Worm (Caenorhabditis elegans) whole organism, L4 larva: Measurements from ENCODE around the gene C52G5.2.
A peak's percentile ranks its signal among the peaks of the same experiment; 100 is the strongest.

ENCODE experiments used
- F26F4.8 ChIP-seq: fragments of 200-800 bp; sonication (Bioruptor generic); conservative IDR thresholded peaks from 2 replicates; pipeline ENCODE4 v1.3.6; 2022; ENCODE audit warnings: missing genetic modification characterization, missing compliant biosample characterization
- F37D6.2 ChIP-seq: sonication (generic microtip); optimal IDR thresholded peaks from 2 replicates; lab custom pipeline; 2016; ENCODE audit warnings: mild to moderate bottlenecking, missing genetic modification characterization, missing compliant biosample characterization
- F49E8.2 ChIP-seq: sonication (generic microtip); optimal IDR thresholded peaks from 2 replicates; lab custom pipeline; 2016; ENCODE audit warnings: missing compliant biosample characterization, mild to moderate bottlenecking, missing genetic modification characterization, borderline replicate concordance
- T20F7.1 ChIP-seq: fragments of 200-800 bp; sonication (Bioruptor generic); optimal IDR thresholded peaks from 2 replicates; lab custom pipeline; 2018; ENCODE audit warnings: mild to moderate bottlenecking, missing genetic modification characterization, missing compliant biosample characterization
- Y48G9A.11 ChIP-seq: fragments of 200-800 bp; sonication (Bioruptor generic); IDR thresholded peaks from 2 replicates; pipeline ENCODE4 v1.3.6; 2022; ENCODE audit warnings: missing genetic modification reagents, missing genetic modification characterization, missing compliant biosample characterization
- ZK337.2 ChIP-seq: fragments of 200-800 bp; sonication (Bioruptor generic); IDR thresholded peaks from 2 replicates; pipeline ENCODE4 v1.3.6; 2022; ENCODE audit warnings: missing genetic modification reagents, missing genetic modification characterization, missing compliant biosample characterization
- aha-1 ChIP-seq: fragments of 150-350 bp; peaks from one replicate; lab custom pipeline; 2014; ENCODE audit warnings: missing biosample characterization, missing genetic modification characterization
- aly-2 ChIP-seq: sonication (generic microtip); optimal IDR thresholded peaks from 2 replicates; lab custom pipeline; 2018; ENCODE audit warnings: missing biosample characterization, missing genetic modification characterization
- arid-1 ChIP-seq: fragments of 200-800 bp; sonication (Bioruptor generic); conservative IDR thresholded peaks from 2 replicates; pipeline ENCODE4 v1.3.6; 2022; ENCODE audit warnings: missing genetic modification reagents, missing genetic modification characterization, missing compliant biosample characterization
- ceh-32 ChIP-seq: sonication (generic microtip); optimal IDR thresholded peaks from 2 replicates; lab custom pipeline; 2016; ENCODE audit warnings: mild to moderate bottlenecking, missing genetic modification characterization, missing compliant biosample characterization; ENCODE audit not compliant: poor library complexity
- ces-1 ChIP-seq: fragments of 150-350 bp; sonication (generic microtip); optimal IDR thresholded peaks from 4 replicates; lab custom pipeline; 2014; ENCODE audit warnings: missing biosample characterization, missing genetic modification reagents, missing genetic modification characterization
- cey-2 ChIP-seq: sonication (generic microtip); optimal IDR thresholded peaks from 3 replicates; lab custom pipeline; 2017; ENCODE audit warnings: missing genetic modification characterization, mild to moderate bottlenecking, missing compliant biosample characterization, antibody characterized with exemption, borderline replicate concordance; ENCODE audit not compliant: insufficient read depth
- daf-12 ChIP-seq: fragments of 150-350 bp; optimal IDR thresholded peaks from 2 replicates; lab custom pipeline; 2014; ENCODE audit warnings: missing biosample characterization, missing genetic modification reagents, missing genetic modification characterization
- daf-19 ChIP-seq: fragments of 200-800 bp; sonication (Bioruptor generic); conservative IDR thresholded peaks from 2 replicates; pipeline ENCODE4 v1.3.6; 2022; ENCODE audit warnings: missing genetic modification characterization, missing compliant biosample characterization
- daf-8 ChIP-seq: fragments of 200-800 bp; sonication (Bioruptor generic); IDR thresholded peaks from 2 replicates; pipeline ENCODE4 v1.3.6; 2022; ENCODE audit warnings: missing genetic modification characterization, missing compliant biosample characterization
- dmd-6 ChIP-seq: fragments of 200-800 bp; sonication (Bioruptor generic); IDR thresholded peaks from 2 replicates; pipeline ENCODE4 v1.3.6; 2022; ENCODE audit warnings: missing genetic modification reagents, missing genetic modification characterization, missing compliant biosample characterization
- dmd-9 ChIP-seq: fragments of 200-800 bp; sonication (Bioruptor generic); IDR thresholded peaks from 2 replicates; pipeline ENCODE4 v1.3.6; 2022; ENCODE audit warnings: missing genetic modification reagents, missing genetic modification characterization, missing compliant biosample characterization
- dpl-1 ChIP-seq: fragments of 150-350 bp; optimal IDR thresholded peaks from 2 replicates; lab custom pipeline; 2014; ENCODE audit warnings: missing biosample characterization, missing genetic modification reagents, missing genetic modification characterization
- duxl-1 ChIP-seq: sonication (generic microtip); optimal IDR thresholded peaks from 2 replicates; lab custom pipeline; 2016; ENCODE audit warnings: mild to moderate bottlenecking, missing genetic modification characterization, moderate library complexity, missing compliant biosample characterization; ENCODE audit not compliant: poor library complexity
- hif-1 ChIP-seq, 2 experiments: sonication (generic microtip); optimal IDR thresholded peaks; 2 replicates each; lab custom pipeline; 2016 to 2017; ENCODE audit warnings: missing compliant biosample characterization in 2 of 2, missing genetic modification characterization in 2 of 2, missing genetic modification reagents in 2 of 2, missing genotype in 2 of 2, mild to moderate bottlenecking in 1 of 2
- hlh-30 ChIP-seq: sonication (generic microtip); optimal IDR thresholded peaks from 2 replicates; lab custom pipeline; 2017; ENCODE audit warnings: antibody characterized with exemption, mild to moderate bottlenecking, missing genetic modification characterization, missing compliant biosample characterization; ENCODE audit not compliant: insufficient read depth
- hmg-1.1 ChIP-seq: fragments of 200-800 bp; sonication (Bioruptor generic); IDR thresholded peaks from 2 replicates; pipeline ENCODE4 v1.3.6; 2022; ENCODE audit warnings: missing genetic modification reagents, missing genetic modification characterization, missing compliant biosample characterization
- jun-1 ChIP-seq: fragments of 150-350 bp; optimal IDR thresholded peaks from 2 replicates; lab custom pipeline; 2014; ENCODE audit warnings: missing biosample characterization, missing genetic modification reagents, missing genetic modification characterization
- lim-7 ChIP-seq: fragments of 200-800 bp; sonication (Bioruptor generic); IDR thresholded peaks from 2 replicates; pipeline ENCODE4 v1.3.6; 2022; ENCODE audit warnings: missing genetic modification characterization, missing compliant biosample characterization
- lin-1 ChIP-seq: fragments of 200-800 bp; sonication (Bioruptor generic); IDR thresholded peaks from 2 replicates; pipeline ENCODE4 v1.3.6; 2022; ENCODE audit warnings: missing genetic modification reagents, missing genetic modification characterization, missing compliant biosample characterization
- lin-38 ChIP-seq: fragments of 200-800 bp; sonication (Bioruptor generic); IDR thresholded peaks from 2 replicates; pipeline ENCODE4 v1.3.6; 2022; ENCODE audit warnings: missing genetic modification reagents, missing genetic modification characterization, missing compliant biosample characterization
- madf-5 ChIP-seq, 2 experiments: fragments of 200-800 bp; sonication (Bioruptor generic); IDR thresholded peaks; 2 replicates each; pipeline ENCODE4 v1.3.6; 2022; ENCODE audit warnings: missing compliant biosample characterization in 2 of 2, missing genetic modification characterization in 2 of 2
- madf-9 ChIP-seq: fragments of 200-800 bp; sonication (Bioruptor generic); conservative IDR thresholded peaks from 2 replicates; pipeline ENCODE4 v1.3.6; 2022; ENCODE audit warnings: missing genetic modification reagents, missing genetic modification characterization, missing compliant biosample characterization
- mep-1 ChIP-seq: fragments of 150-350 bp; sonication (generic microtip); optimal IDR thresholded peaks from 3 replicates; lab custom pipeline; 2014; ENCODE audit warnings: missing biosample characterization, missing genetic modification characterization
- mes-2 ChIP-seq: sonication (generic microtip); optimal IDR thresholded peaks from 2 replicates; lab custom pipeline; 2016; ENCODE audit warnings: missing genotype, mild to moderate bottlenecking, missing genetic modification characterization, missing compliant biosample characterization; ENCODE audit not compliant: poor library complexity, severe bottlenecking
- mxl-2 ChIP-seq: fragments of 200-800 bp; sonication (Bioruptor generic); conservative IDR thresholded peaks from 2 replicates; pipeline ENCODE4 v1.3.6; 2022; ENCODE audit warnings: missing genetic modification reagents, missing genetic modification characterization, missing compliant biosample characterization
- nhr-11 ChIP-seq: fragments of 150-350 bp; optimal IDR thresholded peaks from 2 replicates; lab custom pipeline; 2014; ENCODE audit warnings: missing biosample characterization, missing genetic modification characterization
- nhr-111 ChIP-seq: fragments of 200-800 bp; sonication (Bioruptor generic); optimal IDR thresholded peaks from 2 replicates; lab custom pipeline; 2018; ENCODE audit warnings: mild to moderate bottlenecking, missing genetic modification characterization, missing compliant biosample characterization
- nhr-237 ChIP-seq: sonication (generic microtip); optimal IDR thresholded peaks from 2 replicates; lab custom pipeline; 2017; ENCODE audit warnings: missing biosample characterization, missing genetic modification characterization
- nhr-28 ChIP-seq: fragments of 150-350 bp; optimal IDR thresholded peaks from 2 replicates; lab custom pipeline; 2014; ENCODE audit warnings: missing biosample characterization, missing genetic modification characterization
- nhr-41 ChIP-seq: fragments of 200-800 bp; sonication (Bioruptor generic); IDR thresholded peaks from 2 replicates; pipeline ENCODE4 v1.3.6; 2022; ENCODE audit warnings: missing genetic modification reagents, missing genetic modification characterization, missing compliant biosample characterization
- pha-4 ChIP-seq, 2 experiments: fragments of 150-350 bp in 1 of 2; fragments of 200-800 bp in 1 of 2; sonication (Bioruptor generic) in 1 of 2; IDR thresholded peaks in 1 of 2; optimal IDR thresholded peaks in 1 of 2; 2 replicates each; pipeline versions ENCODE4 v1.3.6 to Lab custom; 2014 to 2022; ENCODE audit warnings: missing genetic modification characterization in 2 of 2, missing genetic modification reagents in 2 of 2, missing biosample characterization in 1 of 2, missing compliant biosample characterization in 1 of 2
- pqm-1 ChIP-seq: sonication (generic microtip); optimal IDR thresholded peaks from 2 replicates; lab custom pipeline; 2017; ENCODE audit warnings: missing biosample characterization, missing genetic modification characterization
- rbr-2 ChIP-seq: sonication (generic microtip); optimal IDR thresholded peaks from 2 replicates; lab custom pipeline; 2016; ENCODE audit warnings: missing genotype, missing genetic modification characterization, missing compliant biosample characterization
- skn-1 ChIP-seq: fragments of 150-350 bp; optimal IDR thresholded peaks from 2 replicates; lab custom pipeline; 2014; ENCODE audit warnings: missing biosample characterization, missing genetic modification characterization
- spr-1 ChIP-seq: sonication (generic microtip); optimal IDR thresholded peaks from 2 replicates; lab custom pipeline; 2016; ENCODE audit warnings: mild to moderate bottlenecking, missing genetic modification characterization, missing compliant biosample characterization
- spr-3 ChIP-seq: fragments of 200-800 bp; sonication (Bioruptor generic); optimal IDR thresholded peaks from 2 replicates; lab custom pipeline; 2018; ENCODE audit warnings: mild to moderate bottlenecking, missing genetic modification characterization, missing compliant biosample characterization
- tra-1 ChIP-seq: fragments of 200-800 bp; sonication (Bioruptor generic); IDR thresholded peaks from 2 replicates; pipeline ENCODE4 v1.3.6; 2022; ENCODE audit warnings: missing genetic modification reagents, missing genetic modification characterization, missing compliant biosample characterization
- unc-62 ChIP-seq, 3 experiments: fragments of 150-350 bp in 1 of 3; sonication (generic microtip); optimal IDR thresholded peaks in 2 of 3; peaks in 1 of 3; 1 replicate in 1 of 3; 2 replicates in 2 of 3; lab custom pipeline; 2014 to 2017; ENCODE audit warnings: missing biosample characterization in 3 of 3, missing genetic modification characterization in 3 of 3, missing genetic modification reagents in 3 of 3, missing genotype in 1 of 3
- vab-7 ChIP-seq: fragments of 200-800 bp; sonication (Bioruptor generic); IDR thresholded peaks from 2 replicates; pipeline ENCODE4 v1.3.6; 2022; ENCODE audit warnings: missing genetic modification reagents, missing genetic modification characterization, missing compliant biosample characterization
- zag-1 ChIP-seq: fragments of 150-350 bp; optimal IDR thresholded peaks from 2 replicates; lab custom pipeline; 2014; ENCODE audit warnings: missing biosample characterization, missing genetic modification characterization
- ztf-11 ChIP-seq: fragments of 150-350 bp; optimal IDR thresholded peaks from 2 replicates; lab custom pipeline; 2014; ENCODE audit warnings: missing biosample characterization, missing genetic modification characterization
- ztf-7 ChIP-seq: fragments of 150-350 bp; optimal IDR thresholded peaks from 2 replicates; lab custom pipeline; 2014; ENCODE audit warnings: missing biosample characterization, missing genetic modification characterization

C52G5.2 gene

ce11 chrX:12889837-12890449, 46.8 kb downstream of the C52G5.2 start (continued):
- TF ChIP-seq pha-4 (GFP tag; IDR thresholded peaks at IDR 0.05; lab: Robert Waterston, UW) = peak; percentile 84
- TF ChIP-seq pha-4 (tag; optimal IDR thresholded peaks at IDR 0.05; lab: Kevin White, UChicago) = no peak
- TF ChIP-seq nhr-41 (GFP tag; lab: Robert Waterston, UW) = peak; percentile 39; the same call in 1 of the 2 replicates
- peak; percentile 58 for TF ChIP-seq spr-1 (tag; lab: Kevin White, UChicago)
- peak; percentile 86 for TF ChIP-seq duxl-1 (tag; lab: Kevin White, UChicago)
- TF ChIP-seq mes-2 (tag; lab: Kevin White, UChicago) = peak; percentile 88
- TF ChIP-seq F37D6.2 = peak; percentile 50
- TF ChIP-seq lin-1 (GFP tag; lab: Robert Waterston, UW) = peak; percentile 63
- peak; percentile 33 for TF ChIP-seq F49E8.2 (tag; lab: Kevin White, UChicago)
- peak; percentile 17 for TF ChIP-seq pqm-1 (tag; lab: Kevin White, UChicago)
- TF ChIP-seq vab-7 = peak; percentile 76
- TF ChIP-seq skn-1 = no peak
- peak; percentile 57 for TF ChIP-seq dmd-6 (GFP tag; lab: Robert Waterston, UW)
- TF ChIP-seq unc-62 (GFP tag; optimal IDR thresholded peaks at IDR 0.05 in 1 of 2; lab: Kevin White, UChicago) = peak in 1 of 2 experiments; percentile 83
- no peak for TF ChIP-seq unc-62 (tag; optimal IDR thresholded peaks at IDR 0.05; lab: Kevin White, UChicago)
- no peak for TF ChIP-seq aly-2
- TF ChIP-seq rbr-2 = peak; percentile 78
- peak; percentile 97 for TF ChIP-seq aha-1 (tag; lab: Kevin White, UChicago)
- peak; percentile 67 for TF ChIP-seq mep-1
- TF ChIP-seq daf-19 (GFP tag; lab: Robert Waterston, UW) = peak; percentile 91
- TF ChIP-seq Y48G9A.11 (GFP tag; lab: Robert Waterston, UW) = peak; percentile 16; the same call in 1 of the 2 replicates
- peak; percentile 51 for TF ChIP-seq nhr-28
- no peak for TF ChIP-seq jun-1 (tag; lab: Kevin White, UChicago)
- TF ChIP-seq madf-9 (GFP tag; lab: Robert Waterston, UW) = peak; percentile 63
- TF ChIP-seq daf-8 = no peak
- TF ChIP-seq hlh-30 (tag; lab: Kevin White, UChicago) = peak; percentile 71
- TF ChIP-seq nhr-11 (tag; lab: Kevin White, UChicago) = peak; percentile 75
- TF ChIP-seq tra-1 (GFP tag; lab: Robert Waterston, UW) = peak; percentile 38
- peak; percentile 77 for TF ChIP-seq hmg-1.1 (GFP tag; lab: Robert Waterston, UW)
- TF ChIP-seq ztf-11 (tag; lab: Kevin White, UChicago) = no peak
- TF ChIP-seq dpl-1 (GFP tag; lab: Kevin White, UChicago) = peak; percentile 22
- TF ChIP-seq nhr-237 (tag; lab: Kevin White, UChicago) = no peak
- peak; percentile 61 for TF ChIP-seq spr-3 (GFP tag; lab: Kevin White, UChicago)
- TF ChIP-seq zag-1 (tag; lab: Kevin White, UChicago) = peak; percentile 28
- TF ChIP-seq ceh-32 (tag; lab: Kevin White, UChicago) = peak; percentile 10
- peak; percentile 76 for TF ChIP-seq ztf-7 (tag; lab: Kevin White, UChicago)
- peak; percentile 67 for TF ChIP-seq F26F4.8 (GFP tag; lab: Robert Waterston, UW)
- peak in 1 of 2 experiments; percentile 60 for TF ChIP-seq hif-1 (tag; optimal IDR thresholded peaks at IDR 0.05; lab: Kevin White, UChicago)
- TF ChIP-seq dmd-9 = peak; percentile 79
- TF ChIP-seq arid-1 (GFP tag; lab: Robert Waterston, UW) = peak; percentile 90
- TF ChIP-seq ZK337.2 (GFP tag; lab: Robert Waterston, UW) = peak; percentile 57; the same call in 1 of the 2 replicates
- peak; percentile 67 for TF ChIP-seq nhr-111
- peak; percentile 37; the same call in 1 of the 2 replicates for TF ChIP-seq mxl-2 (GFP tag; lab: Robert Waterston, UW)
- peak; percentile 63 for TF ChIP-seq lin-38 (GFP tag; lab: Robert Waterston, UW)
- peak; percentile 46 to 79; a peak in 3 of 4 replicates for TF ChIP-seq madf-5 (GFP tag; IDR thresholded peaks at IDR 0.05; lab: Robert Waterston, UW)
- no peak for TF ChIP-seq cey-2
- peak; percentile 26 for TF ChIP-seq ces-1
- no peak for TF ChIP-seq daf-12 (tag; lab: Kevin White, UChicago)
- TF ChIP-seq T20F7.1 (GFP tag; lab: Kevin White, UChicago) = no peak
- TF ChIP-seq lim-7 (GFP tag; lab: Robert Waterston, UW) = peak; percentile 83
